Worm (Caenorhabditis elegans) whole organism, early embryonic: Measurements from ENCODE around the gene hse-5.
"Not testable (repeated sequence)": the region's sequence is repeated elsewhere in the genome, so short reads cannot be mapped to it uniquely, and the experiment has no call there.

Experiments
- B0310.2 ChIP-seq: sonication (generic microtip); optimal IDR thresholded peaks from 2 replicates; lab custom pipeline; 2016; ENCODE audit warnings: mild to moderate bottlenecking, missing genetic modification characterization, missing compliant biosample characterization
- F13C5.2 ChIP-seq: sonication (generic microtip); optimal IDR thresholded peaks from 2 replicates; lab custom pipeline; 2017; ENCODE audit warnings: mild to moderate bottlenecking, missing genetic modification characterization, inconsistent platforms, missing compliant biosample characterization
- aly-1 ChIP-seq: sonication (generic microtip); optimal IDR thresholded peaks from 2 replicates; lab custom pipeline; 2016; ENCODE audit warnings: missing genetic modification characterization, missing compliant biosample characterization
- ama-1 ChIP-seq: fragments of 150-350 bp; optimal IDR thresholded peaks from 2 replicates; lab custom pipeline; 2014
- ceh-13 ChIP-seq: fragments of 200-800 bp; sonication (Bioruptor generic); optimal IDR thresholded peaks from 2 replicates; lab custom pipeline; 2018; ENCODE audit warnings: mild to moderate bottlenecking, missing genetic modification characterization, missing compliant biosample characterization
- ceh-36 ChIP-seq: sonication (generic microtip); optimal IDR thresholded peaks from 2 replicates; lab custom pipeline; 2016; ENCODE audit warnings: missing genetic modification characterization, inconsistent platforms, missing compliant biosample characterization
- ets-7 ChIP-seq: sonication (generic microtip); optimal IDR thresholded peaks from 2 replicates; lab custom pipeline; 2016; ENCODE audit warnings: missing genotype, missing genetic modification characterization, missing compliant biosample characterization
- flt-1 ChIP-seq: fragments of 200-800 bp; sonication (Bioruptor generic); IDR thresholded peaks from 2 replicates; pipeline ENCODE4 v1.3.6; 2022; ENCODE audit warnings: missing genetic modification characterization, missing compliant biosample characterization
- hmbx-1 ChIP-seq: sonication (generic microtip); optimal IDR thresholded peaks from 2 replicates; lab custom pipeline; 2016; ENCODE audit warnings: mild to moderate bottlenecking, missing genetic modification characterization, missing compliant biosample characterization
- hnd-1 ChIP-seq: sonication (generic microtip); optimal IDR thresholded peaks from 2 replicates; lab custom pipeline; 2016; ENCODE audit warnings: missing genetic modification characterization, missing compliant biosample characterization
- pes-1 ChIP-seq: fragments of 200-800 bp; sonication (Bioruptor generic); IDR thresholded peaks from 2 replicates; pipeline ENCODE4 v1.3.6; 2022; ENCODE audit warnings: missing genetic modification reagents, missing genetic modification characterization, missing compliant biosample characterization
- sea-1 ChIP-seq: fragments of 200-800 bp; sonication (Bioruptor generic); conservative IDR thresholded peaks from 2 replicates; pipeline ENCODE4 v1.3.6; 2022; ENCODE audit warnings: missing genetic modification characterization, missing compliant biosample characterization
- tbx-11 ChIP-seq: fragments of 200-800 bp; sonication (Bioruptor generic); IDR thresholded peaks from 2 replicates; pipeline ENCODE4 v1.3.6; 2022; ENCODE audit warnings: missing genetic modification characterization, missing compliant biosample characterization
- tra-4 ChIP-seq: sonication (generic microtip); optimal IDR thresholded peaks from 2 replicates; lab custom pipeline; 2017; ENCODE audit warnings: missing genetic modification characterization, missing compliant biosample characterization

ce11 chrIII:4378600-4379293 lies 33.6 kb downstream of the hse-5 start:
- TF ChIP-seq B0310.2 (peak; percentile 71), pes-1 (GFP tag; lab: Robert Waterston, UW) (peak; percentile 77), hnd-1 (tag; lab: Kevin White, UChicago) (peak; percentile 36), sea-1 (peak; percentile 70; the same call in 1 of the 2 replicates), ceh-36 (tag; lab: Kevin White, UChicago) (peak; percentile 66), flt-1 (GFP tag; lab: Robert Waterston, UW) (peak; percentile 41), F13C5.2 (tag; lab: Kevin White, UChicago) (peak; percentile 47), hmbx-1 (tag; lab: Kevin White, UChicago) (peak; percentile 34), aly-1 (tag; lab: Kevin White, UChicago) (peak; percentile 55)
- not testable (repeated sequence) for TF ChIP-seq ceh-13 (GFP tag; lab: Kevin White, UChicago); ama-1 (lab: Kevin White, UChicago); tbx-11 (GFP tag; lab: Robert Waterston, UW); ets-7 (tag; lab: Kevin White, UChicago); tra-4
